Worm (Caenorhabditis elegans) whole organism, L4 larva: ENCODE results near the gene R11H6.4.

Experiments used
- F37D6.2 ChIP-seq: sonication (generic microtip); optimal IDR thresholded peaks from 2 replicates; lab custom pipeline; 2016; ENCODE audit warnings: mild to moderate bottlenecking, missing genetic modification characterization, missing compliant biosample characterization
- ZK546.5 ChIP-seq, 2 experiments: sonication (generic microtip); optimal IDR thresholded peaks; 2 replicates each; lab custom pipeline; 2017; ENCODE audit warnings: missing biosample characterization in 2 of 2, missing genetic modification characterization in 2 of 2
- daf-12 ChIP-seq: fragments of 150-350 bp; optimal IDR thresholded peaks from 2 replicates; lab custom pipeline; 2014; ENCODE audit warnings: missing biosample characterization, missing genetic modification reagents, missing genetic modification characterization
- daf-19 ChIP-seq: fragments of 200-800 bp; sonication (Bioruptor generic); conservative IDR thresholded peaks from 2 replicates; pipeline ENCODE4 v1.3.6; 2022; ENCODE audit warnings: missing genetic modification characterization, missing compliant biosample characterization
- daf-8 ChIP-seq: fragments of 200-800 bp; sonication (Bioruptor generic); IDR thresholded peaks from 2 replicates; pipeline ENCODE4 v1.3.6; 2022; ENCODE audit warnings: missing genetic modification characterization, missing compliant biosample characterization
- lin-15B ChIP-seq: fragments of 150-350 bp; sonication (generic microtip); optimal IDR thresholded peaks from 3 replicates; lab custom pipeline; 2014; ENCODE audit warnings: missing biosample characterization, missing genetic modification characterization
- nhr-76 ChIP-seq: fragments of 150-350 bp; optimal IDR thresholded peaks from 2 replicates; lab custom pipeline; 2014; ENCODE audit warnings: missing biosample characterization, missing genetic modification characterization
- tag-97 ChIP-seq: fragments of 200-800 bp; sonication (Bioruptor generic); IDR thresholded peaks from 2 replicates; pipeline ENCODE4 v1.3.6; 2022; ENCODE audit warnings: missing genetic modification characterization, missing compliant biosample characterization

DNA sequence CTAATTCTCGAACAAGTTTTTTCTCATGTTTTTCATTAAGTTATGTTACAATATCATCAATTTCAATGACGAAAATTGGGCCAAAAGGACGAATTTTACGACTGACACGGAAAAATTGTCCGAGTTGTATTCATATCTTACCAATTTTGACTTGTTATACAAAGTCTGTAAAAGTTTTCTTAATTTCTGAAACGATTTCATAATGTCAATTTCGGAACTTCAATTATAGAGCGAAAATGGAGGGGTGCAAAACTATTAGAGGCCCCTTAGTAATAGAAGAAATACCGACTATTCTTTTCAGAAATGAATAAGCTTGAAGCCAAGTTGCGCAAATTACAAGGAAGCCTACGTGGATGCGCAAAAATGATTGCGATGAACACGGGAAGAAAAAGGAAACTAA lies 21.8 kb downstream of the R11H6.4 start, which contains the start of gene F43D2.3:
- TF ChIP-seq F37D6.2 (tag; lab: Kevin White, UChicago) = no peak
- TF ChIP-seq daf-19 (GFP tag; lab: Robert Waterston, UW) = no peak
- no peak for TF ChIP-seq daf-8 (GFP tag; lab: Robert Waterston, UW)
- no peak for TF ChIP-seq lin-15B (tag; lab: Kevin White, UChicago)
- TF ChIP-seq daf-12 (tag; lab: Kevin White, UChicago) = no peak
- no peak for TF ChIP-seq tag-97 (GFP tag; lab: Robert Waterston, UW)
- no peak for TF ChIP-seq nhr-76 (tag; lab: Kevin White, UChicago)
- no peak for TF ChIP-seq ZK546.5 (tag; optimal IDR thresholded peaks at IDR 0.05; lab: Kevin White, UChicago)
